Worm (Caenorhabditis elegans): ENCODE data around the gene C16C8.8.

DNA sequence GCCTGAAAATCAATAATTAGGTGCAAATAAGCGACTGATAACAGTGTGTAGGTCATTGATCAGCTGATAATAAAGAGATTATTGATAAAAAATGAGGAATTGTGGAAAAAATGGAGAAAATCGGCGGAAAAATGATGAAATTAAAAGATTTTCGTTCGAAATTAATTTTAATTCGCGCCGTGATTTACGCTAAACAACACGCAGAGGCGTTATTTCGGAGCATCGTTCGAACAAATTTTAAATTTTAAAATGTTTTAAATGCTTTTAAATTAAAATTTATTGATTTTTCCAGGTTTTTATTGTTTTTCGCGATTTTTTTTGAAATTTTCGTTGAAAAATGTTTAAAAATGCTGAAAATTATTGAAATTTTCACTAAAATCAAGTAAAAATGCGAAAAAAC, 37.9 kb upstream of the C16C8.8 start, which contains the start of gene Y49F6B.9:
- no peak for TF ChIP-seq egl-27 (tag; optimal IDR thresholded peaks at IDR 0.05)
- no peak for TF ChIP-seq ZK546.5 (tag; optimal IDR thresholded peaks at IDR 0.05)
- no peak for TF ChIP-seq elt-3 (tag; optimal IDR thresholded peaks at IDR 0.05)
- no peak for TF ChIP-seq nhr-237 (tag; optimal IDR thresholded peaks at IDR 0.05)
- TF ChIP-seq ztf-4 (tag; optimal IDR thresholded peaks at IDR 0.05), result no peak
- no peak for TF ChIP-seq ztf-11 (tag; optimal IDR thresholded peaks at IDR 0.05)
- no peak for TF ChIP-seq skn-1 (tag; optimal IDR thresholded peaks at IDR 0.05)
- no peak for TF ChIP-seq unc-62 (GFP tag; optimal IDR thresholded peaks at IDR 0.05)
- TF ChIP-seq nhr-25 (tag; optimal IDR thresholded peaks at IDR 0.05), result no peak
- TF ChIP-seq zag-1 (tag; optimal IDR thresholded peaks at IDR 0.05), result no peak
- no peak for TF ChIP-seq nhr-6 (tag; optimal IDR thresholded peaks at IDR 0.05)
- TF ChIP-seq fos-1 (tag; optimal IDR thresholded peaks at IDR 0.05), result no peak
- TF ChIP-seq mbf-1 (tag; optimal IDR thresholded peaks at IDR 0.05), result no peak

Measured in whole organism, L2 larva.